Fruit fly (Drosophila melanogaster): ENCODE results near the gene Arl1.

Gene Arl1

dm6 chr3L:15940823-15941222, 42.1 kb upstream of the Arl1 start (continued):
- TF ChIP-seq CG13424 (tag; optimal IDR thresholded peaks at IDR 0.05): peak; percentile 80
- no peak for TF ChIP-seq mld (GFP tag; IDR thresholded peaks at IDR 0.05; ENCODE audit: partially characterized antibody)
- peak; percentile 38 for TF ChIP-seq chn (GFP tag; optimal IDR thresholded peaks at IDR 0.05)
- TF ChIP-seq Scr (GFP tag; IDR thresholded peaks at IDR 0.05; ENCODE audit: partially characterized antibody): no peak
- TF ChIP-seq zf30C (GFP tag; optimal IDR thresholded peaks at IDR 0.05): no peak
- TF ChIP-seq CG17568 (GFP tag; optimal IDR thresholded peaks at IDR 0.05): peak; percentile 14
- peak; percentile 6 for TF ChIP-seq cwo (GFP tag; optimal IDR thresholded peaks at IDR 0.05)
- TF ChIP-seq CG30431 (GFP tag; optimal IDR thresholded peaks at IDR 0.05): peak; percentile 30
- peak; percentile 14 for TF ChIP-seq mam (GFP tag; optimal IDR thresholded peaks at IDR 0.05)
- peak; percentile 39 for TF ChIP-seq CG12219 (GFP tag; optimal IDR thresholded peaks at IDR 0.05)
- TF ChIP-seq CG34422 (GFP tag; IDR thresholded peaks at IDR 0.05): no peak; the same call in 2 of the 3 replicates
- peak; percentile 15 for TF ChIP-seq CG9727 (GFP tag; optimal IDR thresholded peaks at IDR 0.05)
- peak; percentile 30 for TF ChIP-seq Chrac-16 (GFP tag; optimal IDR thresholded peaks at IDR 0.05)
- TF ChIP-seq gsb-n (tag; optimal IDR thresholded peaks at IDR 0.05): peak; percentile 40
- TF ChIP-seq CG11695 (GFP tag; IDR thresholded peaks at IDR 0.05): 0 out of 3 replicates have a peak, but pooled peaks have one; percentile 39
- no peak for TF ChIP-seq Ssrp (tag; optimal IDR thresholded peaks at IDR 0.05)
- TF ChIP-seq Drgx (GFP tag; IDR thresholded peaks at IDR 0.05): peak; percentile 91
- no peak for TF ChIP-seq Atf3 (GFP tag; optimal IDR thresholded peaks at IDR 0.05)
- 0 out of 3 replicates have a peak, but pooled peaks have one; percentile 41 for TF ChIP-seq CG2889 (GFP tag; IDR thresholded peaks at IDR 0.05)
- peak in 1 of 2 experiments; percentile 80 for TF ChIP-seq bsh (GFP tag; optimal IDR thresholded peaks at IDR 0.05)
- TF ChIP-seq mirr (GFP tag; optimal IDR thresholded peaks at IDR 0.05): no peak
- peak; percentile 46 for TF ChIP-seq CG4424 (GFP tag; optimal IDR thresholded peaks at IDR 0.05)
- TF ChIP-seq Dbx (GFP tag; IDR thresholded peaks at IDR 0.05): no peak
- no peak for TF ChIP-seq hb (GFP tag; IDR thresholded peaks at IDR 0.05; ENCODE audit: partially characterized antibody)
- TF ChIP-seq CG10267 (tag; optimal IDR thresholded peaks at IDR 0.05): peak; percentile 48
- peak in 1 of 2 experiments; percentile 26 for TF ChIP-seq eve (GFP tag; optimal IDR thresholded peaks at IDR 0.05)
- TF ChIP-seq CG7556 (GFP tag; optimal IDR thresholded peaks at IDR 0.05): peak; percentile 16
- TF ChIP-seq ttk (GFP tag; IDR thresholded peaks at IDR 0.05): peak; percentile 59
- TF ChIP-seq disco-r (GFP tag; optimal IDR thresholded peaks at IDR 0.05): no peak
- TF ChIP-seq otp (GFP tag; IDR thresholded peaks at IDR 0.05): peak; percentile 69; the same call in 1 of the 3 replicates
- TF ChIP-seq CG7357 (GFP tag; IDR thresholded peaks at IDR 0.05): no peak
- TF ChIP-seq CG3838 (GFP tag; optimal IDR thresholded peaks at IDR 0.05): no peak
- peak; percentile 33 for TF ChIP-seq bab2 (GFP tag; optimal IDR thresholded peaks at IDR 0.05)
- TF ChIP-seq Bgb (GFP tag; IDR thresholded peaks at IDR 0.05; ENCODE audit: partially characterized antibody): no peak
- no peak for TF ChIP-seq Dref (GFP tag; IDR thresholded peaks at IDR 0.05)
- TF ChIP-seq Hr78 (GFP tag; optimal IDR thresholded peaks at IDR 0.05): no peak
- TF ChIP-seq croc (GFP tag; conservative IDR thresholded peaks at IDR 0.05): peak; percentile 67; the same call in 2 of the 3 replicates
- no peak for TF ChIP-seq Trl (optimal IDR thresholded peaks at IDR 0.05)
- no peak for TF ChIP-seq Trl (GFP tag; optimal IDR thresholded peaks at IDR 0.05)
- peak; percentile 68 for TF ChIP-seq ranshi (GFP tag; IDR thresholded peaks at IDR 0.05)
- no peak for TF ChIP-seq CG3065 (GFP tag; optimal IDR thresholded peaks at IDR 0.05)
- TF ChIP-seq trem (tag; optimal IDR thresholded peaks at IDR 0.05): no peak
- TF ChIP-seq CG11456 (GFP tag; IDR thresholded peaks at IDR 0.05): 0 out of 3 replicates have a peak, but pooled peaks have one; percentile 40
- TF ChIP-seq CG43689 (GFP tag; IDR thresholded peaks at IDR 0.05): no peak
- TF ChIP-seq ems (GFP tag; optimal IDR thresholded peaks at IDR 0.05): peak; percentile 52
- no peak for TF ChIP-seq Hmr (GFP tag; optimal IDR thresholded peaks at IDR 0.05)
- no peak for TF ChIP-seq CG11247 (GFP tag; IDR thresholded peaks at IDR 0.05)
- TF ChIP-seq Bdp1 (GFP tag; optimal IDR thresholded peaks at IDR 0.05): no peak
- peak; percentile 79 for TF ChIP-seq Oli (tag; optimal IDR thresholded peaks at IDR 0.05)
- no peak for TF ChIP-seq CG31365 (tag; optimal IDR thresholded peaks at IDR 0.05)
- no peak for TF ChIP-seq exex (tag; optimal IDR thresholded peaks at IDR 0.05)
